Fruit fly (Drosophila melanogaster) whole organism, embryonic: ENCODE data around the gene Reck.

Experiments used
- BEAF-32 ChIP-seq: fragments of 200-800 bp; sonication (Bioruptor generic); optimal IDR thresholded peaks from 3 replicates; lab custom pipeline; 2017; ENCODE audit warnings: missing biosample characterization, missing genetic modification characterization, mild to moderate bottlenecking, moderate library complexity, missing genetic modification reagents
- CG10209 ChIP-seq: fragments of 200-800 bp; sonication (Bioruptor generic); optimal IDR thresholded peaks from 3 replicates; lab custom pipeline; 2017; ENCODE audit warnings: missing biosample characterization, mild to moderate bottlenecking, missing genetic modification characterization, missing genetic modification reagents
- CG10543 ChIP-seq: fragments of 200-800 bp; sonication (Bioruptor generic); optimal IDR thresholded peaks from 3 replicates; lab custom pipeline; 2017; ENCODE audit warnings: missing biosample characterization, mild to moderate bottlenecking, missing genetic modification characterization, moderate library complexity
- CG11723 ChIP-seq: fragments of 200-800 bp; sonication (Bioruptor generic); optimal IDR thresholded peaks from 2 replicates; lab custom pipeline; 2017; ENCODE audit warnings: missing biosample characterization, mild to moderate bottlenecking, missing genetic modification characterization
- CG12659 ChIP-seq: fragments of 200-800 bp; sonication (Bioruptor generic); optimal IDR thresholded peaks from 3 replicates; lab custom pipeline; 2017; ENCODE audit warnings: mild to moderate bottlenecking, missing biosample characterization, missing genetic modification reagents, missing genetic modification characterization
- CG13775 ChIP-seq: fragments of 200-800 bp; sonication (Bioruptor generic); optimal IDR thresholded peaks from 3 replicates; lab custom pipeline; 2017; ENCODE audit warnings: missing biosample characterization, mild to moderate bottlenecking, missing genetic modification characterization
- CG15269 ChIP-seq: fragments of 200-800 bp; sonication (Bioruptor generic); optimal IDR thresholded peaks from 2 replicates; lab custom pipeline; 2018; ENCODE audit warnings: missing biosample characterization, mild to moderate bottlenecking, missing genetic modification characterization, moderate library complexity
- CG17802 ChIP-seq: fragments of 200-800 bp; sonication (Bioruptor generic); optimal IDR thresholded peaks from 2 replicates; lab custom pipeline; 2018; ENCODE audit warnings: missing biosample characterization, mild to moderate bottlenecking, missing genetic modification characterization, moderate library complexity
- CG18619 ChIP-seq: fragments of 200-800 bp; sonication (Bioruptor generic); optimal IDR thresholded peaks from 3 replicates; lab custom pipeline; 2017; ENCODE audit warnings: missing biosample characterization, mild to moderate bottlenecking, missing genetic modification characterization
- CG31441 ChIP-seq: fragments of 200-800 bp; sonication (Bioruptor generic); IDR thresholded peaks from 2 replicates; pipeline ENCODE4 v1.3.6; 2022; ENCODE audit warnings: missing biosample characterization, missing genetic modification characterization
- CG32532 ChIP-seq: fragments of 200-800 bp; sonication (Bioruptor generic); IDR thresholded peaks from 2 replicates; pipeline ENCODE4 v1.3.6; 2022; ENCODE audit warnings: missing biosample characterization, missing genetic modification characterization
- CG3281 ChIP-seq: fragments of 200-800 bp; sonication (Bioruptor generic); optimal IDR thresholded peaks from 3 replicates; lab custom pipeline; 2017; ENCODE audit warnings: missing biosample characterization, mild to moderate bottlenecking, missing genetic modification characterization
- CG34376 ChIP-seq: fragments of 200-800 bp; sonication (Bioruptor generic); optimal IDR thresholded peaks from 2 replicates; lab custom pipeline; 2018; ENCODE audit warnings: missing biosample characterization, mild to moderate bottlenecking, missing genetic modification characterization
- CG4424 ChIP-seq: fragments of 200-800 bp; sonication (Bioruptor generic); optimal IDR thresholded peaks from 3 replicates; lab custom pipeline; 2016; ENCODE audit warnings: missing biosample characterization, missing genetic modification characterization
- CG7839 ChIP-seq: fragments of 200-800 bp; sonication (Bioruptor generic); optimal IDR thresholded peaks from 3 replicates; lab custom pipeline; 2018; ENCODE audit warnings: missing biosample characterization, mild to moderate bottlenecking, missing genetic modification characterization, moderate library complexity
- CG7963 ChIP-seq: fragments of 200-800 bp; sonication (Bioruptor generic); IDR thresholded peaks from 3 replicates; pipeline ENCODE4 v1.3.6; 2022; ENCODE audit warnings: missing biosample characterization, missing genetic modification characterization; ENCODE audit not compliant: partially characterized antibody
- CG8290 ChIP-seq, 3 experiments: fragments of 200-800 bp; sonication (Bioruptor generic); optimal IDR thresholded peaks; 2 replicates each; lab custom pipeline; 2016 to 2019; ENCODE audit warnings: missing biosample characterization in 3 of 3, missing genetic modification characterization in 3 of 3, mild to moderate bottlenecking in 2 of 3, moderate library complexity in 1 of 3
- CG8388 ChIP-seq: fragments of 200-800 bp; sonication (Bioruptor generic); optimal IDR thresholded peaks from 2 replicates; lab custom pipeline; 2019; ENCODE audit warnings: missing biosample characterization, mild to moderate bottlenecking, missing genetic modification characterization, moderate library complexity
- CG9609 ChIP-seq: fragments of 200-800 bp; sonication (Bioruptor generic); optimal IDR thresholded peaks from 3 replicates; lab custom pipeline; 2016; ENCODE audit warnings: missing biosample characterization, missing genetic modification characterization
- CoRest ChIP-seq: fragments of 200-800 bp; sonication (Bioruptor generic); optimal IDR thresholded peaks from 3 replicates; lab custom pipeline; 2018; ENCODE audit warnings: missing biosample characterization, mild to moderate bottlenecking, missing genetic modification characterization, moderate library complexity
- D19A ChIP-seq: fragments of 200-800 bp; optimal IDR thresholded peaks from 3 replicates; lab custom pipeline; 2019; ENCODE audit warnings: missing biosample characterization, mild to moderate bottlenecking, missing genetic modification characterization, moderate library complexity
- Fer1 ChIP-seq: fragments of 200-800 bp; sonication (Bioruptor generic); optimal IDR thresholded peaks from 2 replicates; lab custom pipeline; 2017; ENCODE audit warnings: missing biosample characterization, mild to moderate bottlenecking, missing genetic modification characterization
- Nf-YC ChIP-seq: fragments of 200-800 bp; optimal IDR thresholded peaks from 3 replicates; lab custom pipeline; 2019; ENCODE audit warnings: missing biosample characterization, mild to moderate bottlenecking, missing genetic modification characterization, moderate library complexity
- NfI ChIP-seq: fragments of 200-800 bp; sonication (Bioruptor generic); optimal IDR thresholded peaks from 3 replicates; lab custom pipeline; 2018; ENCODE audit warnings: missing biosample characterization, mild to moderate bottlenecking, missing genetic modification characterization, moderate library complexity
- Oli ChIP-seq: fragments of 200-800 bp; sonication (Bioruptor generic); optimal IDR thresholded peaks from 2 replicates; lab custom pipeline; 2018; ENCODE audit warnings: missing biosample characterization, mild to moderate bottlenecking, missing genetic modification characterization, moderate library complexity
- Sox100B ChIP-seq: fragments of 200-800 bp; sonication (Bioruptor generic); optimal IDR thresholded peaks from 3 replicates; lab custom pipeline; 2018; ENCODE audit warnings: missing biosample characterization, mild to moderate bottlenecking, missing genetic modification characterization
- Ssrp ChIP-seq: fragments of 200-800 bp; sonication (Bioruptor generic); optimal IDR thresholded peaks from 2 replicates; lab custom pipeline; 2018; ENCODE audit warnings: missing biosample characterization, mild to moderate bottlenecking, missing genetic modification characterization, moderate library complexity
- Usf ChIP-seq: fragments of 200-800 bp; sonication (Bioruptor generic); optimal IDR thresholded peaks from 2 replicates; lab custom pipeline; 2017; ENCODE audit warnings: missing genotype, missing biosample characterization, missing genetic modification characterization
- bbx ChIP-seq: fragments of 200-800 bp; sonication (Bioruptor generic); IDR thresholded peaks from 2 replicates; pipeline ENCODE4 v1.3.6; 2022; ENCODE audit warnings: missing biosample characterization, missing genetic modification characterization; ENCODE audit not compliant: partially characterized antibody
- bcd ChIP-seq: fragments of 200-800 bp; sonication (Bioruptor generic); optimal IDR thresholded peaks from 2 replicates; lab custom pipeline; 2017; ENCODE audit warnings: missing biosample characterization, mild to moderate bottlenecking, missing genetic modification characterization
- cwo ChIP-seq: fragments of 200-800 bp; sonication (Bioruptor generic); optimal IDR thresholded peaks from 3 replicates; lab custom pipeline; 2017; ENCODE audit warnings: missing biosample characterization, missing genetic modification characterization, mild to moderate bottlenecking, moderate library complexity, missing genetic modification reagents
- dysf ChIP-seq: fragments of 200-800 bp; sonication (Bioruptor generic); IDR thresholded peaks from 3 replicates; pipeline ENCODE4 v1.3.6; 2022; ENCODE audit warnings: missing biosample characterization, missing genetic modification characterization
- gem ChIP-seq: fragments of 200-800 bp; sonication (Bioruptor generic); optimal IDR thresholded peaks from 2 replicates; lab custom pipeline; 2019; ENCODE audit warnings: missing biosample characterization, mild to moderate bottlenecking, missing genetic modification characterization, moderate library complexity
- grau ChIP-seq: fragments of 200-800 bp; optimal IDR thresholded peaks from 3 replicates; lab custom pipeline; 2019; ENCODE audit warnings: missing biosample characterization, mild to moderate bottlenecking, missing genetic modification characterization, moderate library complexity
- ham ChIP-seq: fragments of 200-800 bp; sonication (Bioruptor generic); IDR thresholded peaks from 2 replicates; pipeline ENCODE4 v1.3.6; 2022; ENCODE audit warnings: missing biosample characterization, missing genetic modification characterization
- lab ChIP-seq: fragments of 200-800 bp; sonication (Bioruptor generic); optimal IDR thresholded peaks from 3 replicates; lab custom pipeline; 2017; ENCODE audit warnings: missing biosample characterization, missing genetic modification characterization, mild to moderate bottlenecking, moderate library complexity, missing genetic modification reagents
- lilli ChIP-seq: fragments of 200-800 bp; sonication (Bioruptor generic); optimal IDR thresholded peaks from 3 replicates; lab custom pipeline; 2016; ENCODE audit warnings: missing biosample characterization, missing genetic modification characterization
- pfk ChIP-seq: fragments of 200-800 bp; sonication (Bioruptor generic); optimal IDR thresholded peaks from 2 replicates; lab custom pipeline; 2018; ENCODE audit warnings: missing biosample characterization, mild to moderate bottlenecking, missing genetic modification characterization, moderate library complexity
- row ChIP-seq: fragments of 200-800 bp; sonication (Bioruptor generic); IDR thresholded peaks from 3 replicates; pipeline ENCODE4 v1.3.6; 2022; ENCODE audit warnings: missing biosample characterization, missing genetic modification characterization
- schlank ChIP-seq: fragments of 200-800 bp; sonication (Bioruptor generic); optimal IDR thresholded peaks from 2 replicates; lab custom pipeline; 2018; ENCODE audit warnings: missing biosample characterization, mild to moderate bottlenecking, missing genetic modification characterization
- sna ChIP-seq: fragments of 200-800 bp; sonication (Bioruptor generic); IDR thresholded peaks from 2 replicates; pipeline ENCODE4 v1.3.6; 2022; ENCODE audit warnings: missing biosample characterization, missing genetic modification characterization; ENCODE audit not compliant: partially characterized antibody
- sug ChIP-seq: fragments of 200-800 bp; optimal IDR thresholded peaks from 2 replicates; lab custom pipeline; 2019; ENCODE audit warnings: missing biosample characterization, mild to moderate bottlenecking, missing genetic modification characterization, moderate library complexity
- tna ChIP-seq: fragments of 200-800 bp; sonication (Bioruptor generic); IDR thresholded peaks from 2 replicates; pipeline ENCODE4 v1.3.6; 2022; ENCODE audit warnings: missing biosample characterization, missing genetic modification characterization; ENCODE audit not compliant: partially characterized antibody
- unc-4 ChIP-seq: fragments of 200-800 bp; sonication (Bioruptor generic); IDR thresholded peaks from 2 replicates; pipeline ENCODE4 v1.3.6; 2022; ENCODE audit warnings: missing biosample characterization, missing genetic modification characterization; ENCODE audit not compliant: partially characterized antibody
- wdn ChIP-seq: fragments of 200-800 bp; sonication (Bioruptor generic); IDR thresholded peaks from 2 replicates; pipeline ENCODE4 v1.3.6; 2022; ENCODE audit warnings: missing biosample characterization, missing genetic modification characterization

Reck gene

dm6 chr3L:15034061-15034713 is 20.3 kb upstream of the Reck start (continued):
- TF ChIP-seq CG15269 (peak; percentile 49), CG8388 (peak; percentile 10), CG3281 (GFP tag; lab: Kevin White, UChicago) (peak; percentile 63), row (peak; percentile 53), CG13775 (GFP tag; lab: Kevin White, UChicago) (peak; percentile 19), gem (tag; lab: Kevin White, UChicago) (peak; percentile 68), sna (GFP tag; lab: Robert Waterston, UW) (no peak), CG7963 (GFP tag; lab: Robert Waterston, UW) (no peak), CG11723 (peak; percentile 6), Oli (tag; lab: Kevin White, UChicago) (peak; percentile 38), pfk (no peak), bcd (GFP tag; lab: Kevin White, UChicago) (peak; percentile 49), lab (GFP tag; lab: Kevin White, UChicago) (peak; percentile 58), wdn (GFP tag; lab: Robert Waterston, UW) (0 out of 2 replicates have a peak, but pooled peaks have one; percentile 29), Fer1 (GFP tag; lab: Kevin White, UChicago) (peak; percentile 67), Usf (no peak), Nf-YC (tag; lab: Kevin White, UChicago) (peak; percentile 30), CG10543 (peak; percentile 58), CG4424 (GFP tag; lab: Kevin White, UChicago) (peak; percentile 13), dysf (0 out of 3 replicates have a peak, but pooled peaks have one; percentile 27), NfI (GFP tag; lab: Kevin White, UChicago) (peak; percentile 36), CG31441 (GFP tag; lab: Robert Waterston, UW) (peak; percentile 63), CG18619 (GFP tag; lab: Kevin White, UChicago) (peak; percentile 48), CoRest (tag; lab: Kevin White, UChicago) (peak; percentile 53), lilli (GFP tag; lab: Kevin White, UChicago) (no peak), schlank (tag; lab: Kevin White, UChicago) (no peak), CG32532 (GFP tag; lab: Robert Waterston, UW) (no peak), cwo (peak; percentile 56), bbx (GFP tag; lab: Robert Waterston, UW) (no peak), CG10209 (GFP tag; lab: Kevin White, UChicago) (peak; percentile 45), CG17802 (tag; lab: Kevin White, UChicago) (no peak), D19A (tag; lab: Kevin White, UChicago) (peak; percentile 32), BEAF-32 (GFP tag; lab: Kevin White, UChicago) (no peak), ham (GFP tag; lab: Robert Waterston, UW) (no peak), sug (peak; percentile 40), tna (GFP tag; lab: Robert Waterston, UW) (no peak), grau (tag; lab: Kevin White, UChicago) (peak; percentile 69), Sox100B (GFP tag; lab: Kevin White, UChicago) (peak; percentile 64), CG12659 (GFP tag; lab: Kevin White, UChicago) (peak; percentile 48), CG9609 (GFP tag; lab: Kevin White, UChicago) (no peak), CG34376 (peak; percentile 27), CG7839 (tag; lab: Kevin White, UChicago) (peak; percentile 64), Ssrp (peak; percentile 32), CG8290 (GFP tag; optimal IDR thresholded peaks at IDR 0.05; lab: Kevin White, UChicago) (no peak), CG8290 (tag; optimal IDR thresholded peaks at IDR 0.05; lab: Kevin White, UChicago) (no peak), unc-4 (GFP tag; lab: Robert Waterston, UW) (no peak)
- TF ChIP-seq, all 482 proteins: peak for 91
